Worm (Caenorhabditis elegans): ENCODE results near the gene srr-9.

The srr-9 gene

DNA sequence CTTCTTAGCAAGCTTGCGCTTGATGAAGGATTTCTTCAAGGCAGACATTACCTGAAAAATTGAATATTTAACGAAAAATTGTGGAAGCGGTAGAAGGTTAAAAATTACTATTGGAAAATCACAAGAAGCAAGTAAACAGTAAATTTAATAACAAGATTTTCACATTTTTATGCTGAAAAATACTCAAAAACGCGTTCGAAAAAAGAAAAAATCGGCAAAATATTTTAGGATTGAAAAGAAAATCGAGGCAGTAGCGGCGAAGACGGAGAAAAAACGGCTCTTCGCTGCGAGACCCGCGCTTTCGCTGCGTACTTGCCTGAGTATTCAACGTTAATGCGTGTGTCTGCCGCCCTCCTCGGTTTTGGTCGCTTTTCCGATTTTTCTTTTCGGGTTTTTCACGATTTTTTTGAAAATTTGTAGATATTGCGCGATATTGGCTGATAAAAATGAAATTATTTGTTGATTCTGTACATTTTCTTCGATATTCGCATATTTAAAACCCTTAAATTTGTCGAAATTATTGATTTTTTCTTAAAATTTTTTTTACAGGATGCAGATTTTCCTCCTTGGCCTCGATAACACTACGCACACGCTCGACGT, 38.3 kb downstream of the srr-9 start, which contains the start of the genes rpl-39 and rps-30 (continued):
- TF ChIP-seq ceh-62 (tag; optimal IDR thresholded peaks at IDR 0.05) (no peak), F37D6.2 (tag; optimal IDR thresholded peaks at IDR 0.05) (peak; percentile 16), saeg-2 (GFP tag; IDR thresholded peaks at IDR 0.05) (no peak), ZK337.2 (GFP tag; IDR thresholded peaks at IDR 0.05) (no peak), lin-38 (GFP tag; IDR thresholded peaks at IDR 0.05) (peak; percentile 80), snpc-1.2 (GFP tag; IDR thresholded peaks at IDR 0.05) (no peak), snpc-4 (tag; optimal IDR thresholded peaks at IDR 0.05) (no peak), gei-8 (GFP tag; optimal IDR thresholded peaks at IDR 0.05) (no peak), mep-1 (tag; optimal IDR thresholded peaks at IDR 0.05) (peak; percentile 90), skn-1 (tag; optimal IDR thresholded peaks at IDR 0.05) (no peak), lin-1 (GFP tag; IDR thresholded peaks at IDR 0.05) (no peak), ztf-11 (tag; optimal IDR thresholded peaks at IDR 0.05) (no peak), nhr-10 (tag; optimal IDR thresholded peaks at IDR 0.05) (no peak), nhr-11 (tag; optimal IDR thresholded peaks at IDR 0.05) (peak; percentile 87), nhr-6 (tag; optimal IDR thresholded peaks at IDR 0.05) (peak; percentile 88), daf-19 (GFP tag; conservative IDR thresholded peaks at IDR 0.05) (no peak), madf-9 (GFP tag; conservative IDR thresholded peaks at IDR 0.05) (0 out of 2 replicates have a peak, but pooled peaks have one; percentile 26), unc-39 (tag; optimal IDR thresholded peaks at IDR 0.05) (no peak), ztf-7 (tag; optimal IDR thresholded peaks at IDR 0.05) (peak; percentile 20), nhr-25 (tag; optimal IDR thresholded peaks at IDR 0.05; ENCODE audit: borderline replicate concordance, insufficient read depth) (peak; percentile 72), nhr-111 (GFP tag; optimal IDR thresholded peaks at IDR 0.05) (no peak), lsy-2 (tag; optimal IDR thresholded peaks at IDR 0.05) (peak; percentile 4 to 91), hlh-11 (tag; optimal IDR thresholded peaks at IDR 0.05) (peak; percentile 83), nhr-48 (tag; optimal IDR thresholded peaks at IDR 0.05) (peak; percentile 16), R02D3.7 (tag; optimal IDR thresholded peaks at IDR 0.05) (peak; percentile 44), nhr-102 (tag; optimal IDR thresholded peaks at IDR 0.05) (peak; percentile 33), zip-2 (tag; optimal IDR thresholded peaks at IDR 0.05) (no peak), duxl-1 (tag; optimal IDR thresholded peaks at IDR 0.05; ENCODE audit: poor library complexity) (peak; percentile 23), nhr-41 (GFP tag; IDR thresholded peaks at IDR 0.05) (no peak), egl-27 (tag; optimal IDR thresholded peaks at IDR 0.05) (no peak), pqm-1 (tag; optimal IDR thresholded peaks at IDR 0.05) (peak; percentile 11), lin-13 (GFP tag; optimal IDR thresholded peaks at IDR 0.05) (peak; percentile 77), zfp-3 (GFP tag; conservative IDR thresholded peaks at IDR 0.05) (no peak), vab-7 (GFP tag; IDR thresholded peaks at IDR 0.05) (0 out of 2 replicates have a peak, but pooled peaks have one; percentile 48), nhr-42 (GFP tag; IDR thresholded peaks at IDR 0.05) (peak; percentile 74; the same call in 1 of the 2 replicates), lin-15B (tag; optimal IDR thresholded peaks at IDR 0.05) (no peak), dpl-1 (GFP tag; optimal IDR thresholded peaks at IDR 0.05) (peak; percentile 80), Y75B8A.6 (GFP tag; IDR thresholded peaks at IDR 0.05) (no peak), lin-29 (GFP tag; IDR thresholded peaks at IDR 0.05) (peak; percentile 58), mes-2 (tag; optimal IDR thresholded peaks at IDR 0.05; ENCODE audit: poor library complexity, severe bottlenecking) (peak; percentile 87), tag-97 (GFP tag; IDR thresholded peaks at IDR 0.05) (no peak)

DNA sequence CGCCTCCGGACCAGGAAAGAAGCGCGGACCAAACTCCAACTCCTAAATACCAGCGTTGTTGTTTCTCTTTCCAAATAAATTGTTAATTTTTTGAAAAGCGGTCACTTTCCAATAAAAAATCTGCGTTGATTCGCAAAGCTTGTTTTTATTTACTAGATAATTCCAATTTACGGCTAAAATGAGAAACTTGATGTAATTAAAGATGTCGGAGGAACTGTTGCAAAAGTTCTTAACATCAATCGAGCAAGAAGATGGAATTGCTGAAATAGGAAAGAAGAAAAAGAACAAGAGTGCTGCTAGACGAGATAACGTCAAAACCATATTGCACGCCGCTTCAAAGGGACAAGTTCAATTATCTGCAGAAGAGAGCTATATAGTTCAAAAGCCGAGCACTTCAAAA, 39.3 kb downstream of the srr-9 start, which contains the start of gene C26F1.3:
Gene C26F1.3 (plus strand): TSS at position 203 of the 400 bp plus-strand sequence.
- TF ChIP-seq nhr-237 (tag; optimal IDR thresholded peaks at IDR 0.05): no peak
- TF ChIP-seq ama-1 (optimal IDR thresholded peaks at IDR 0.05): peak; percentile 60
- TF ChIP-seq ZK337.2 (GFP tag; IDR thresholded peaks at IDR 0.05): no peak
- peak; percentile 12; the same call in 1 of the 2 replicates for TF ChIP-seq snpc-1.2 (GFP tag; IDR thresholded peaks at IDR 0.05)
- no peak for TF ChIP-seq T26A8.4 (GFP tag; IDR thresholded peaks at IDR 0.05)
- TF ChIP-seq mes-2 (tag; optimal IDR thresholded peaks at IDR 0.05; ENCODE audit: poor library complexity, severe bottlenecking): peak; percentile 4
- no peak for TF ChIP-seq T20F7.1 (GFP tag; optimal IDR thresholded peaks at IDR 0.05)
- no peak for TF ChIP-seq daf-16 (GFP tag; optimal IDR thresholded peaks at IDR 0.05)
- TF ChIP-seq daf-16 (tag; optimal IDR thresholded peaks at IDR 0.05): no peak
- TF ChIP-seq F44E2.7 (GFP tag; IDR thresholded peaks at IDR 0.05): no peak
- 0 out of 2 replicates have a peak, but pooled peaks have one; percentile 29 for TF ChIP-seq arid-1 (GFP tag; conservative IDR thresholded peaks at IDR 0.05)
- no peak for TF ChIP-seq nhr-76 (tag; optimal IDR thresholded peaks at IDR 0.05)
- no peak for TF ChIP-seq skn-1 (tag; optimal IDR thresholded peaks at IDR 0.05)
- TF ChIP-seq lir-3 (tag; optimal IDR thresholded peaks at IDR 0.05): no peak
- TF ChIP-seq aha-1 (tag): no peak
- no peak for TF ChIP-seq madf-9 (GFP tag; conservative IDR thresholded peaks at IDR 0.05)
- TF ChIP-seq tag-97 (GFP tag; IDR thresholded peaks at IDR 0.05): no peak
- TF ChIP-seq attf-4 (tag; optimal IDR thresholded peaks at IDR 0.05): no peak
- no peak for TF ChIP-seq F37D6.2 (tag; optimal IDR thresholded peaks at IDR 0.05)

Data from whole organism, L4 larva.